Worm (Caenorhabditis elegans): ENCODE data around the gene lad-2.

Gene lad-2

DNA sequence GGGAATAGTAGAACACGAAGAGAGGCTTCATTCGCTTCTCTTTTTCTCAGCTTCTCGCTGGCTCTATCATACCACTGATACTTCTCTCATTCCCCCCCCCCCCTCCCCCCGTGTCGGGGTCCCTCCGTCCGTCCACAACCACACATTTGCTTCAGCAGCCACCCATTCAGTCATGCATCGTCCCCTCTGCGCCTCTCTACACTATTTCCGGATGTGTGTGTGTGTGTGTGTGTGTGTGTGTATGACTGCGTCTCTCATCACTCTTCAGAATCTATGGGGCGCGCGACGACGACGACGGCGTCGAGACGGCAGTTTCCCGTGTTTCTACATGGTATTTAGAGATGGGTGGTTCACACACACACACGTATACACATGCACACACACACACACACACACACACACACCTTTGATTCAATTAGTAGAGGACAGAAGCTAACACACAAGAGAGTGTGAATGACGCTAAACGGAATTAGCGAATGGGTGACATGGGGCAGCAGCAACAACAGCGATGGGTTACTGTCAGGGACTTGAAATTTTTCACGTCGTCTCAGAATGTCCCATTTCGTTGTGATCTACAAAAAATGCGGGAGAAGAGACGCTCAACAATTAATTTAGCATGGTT is 15.1 kb upstream of the lad-2 start (continued):
- TF ChIP-seq ztf-26 (tag; optimal IDR thresholded peaks at IDR 0.05): peak; percentile 0
- TF ChIP-seq ccch-3 (GFP tag; optimal IDR thresholded peaks at IDR 0.05): no peak
- TF ChIP-seq nhr-120 (GFP tag; IDR thresholded peaks at IDR 0.05): no peak
- TF ChIP-seq cebp-1 (GFP tag; IDR thresholded peaks at IDR 0.05): no peak
- TF ChIP-seq cebp-1 (tag; optimal IDR thresholded peaks at IDR 0.05): peak; percentile 70
- no peak for TF ChIP-seq lin-54 (GFP tag; optimal IDR thresholded peaks at IDR 0.05)
- no peak for TF ChIP-seq Y67H2A.10 (GFP tag; conservative IDR thresholded peaks at IDR 0.05)
- TF ChIP-seq somi-1 (GFP tag; optimal IDR thresholded peaks at IDR 0.05): no peak
- no peak for TF ChIP-seq dpff-1 (tag; optimal IDR thresholded peaks at IDR 0.05)
- no peak for TF ChIP-seq unc-62 (GFP tag; optimal IDR thresholded peaks at IDR 0.05)
- peak; percentile 93 for TF ChIP-seq K12H6.12 (tag; optimal IDR thresholded peaks at IDR 0.05)
- TF ChIP-seq T26A5.8 (tag; optimal IDR thresholded peaks at IDR 0.05): no peak
- peak; percentile 64 for TF ChIP-seq hmg-1.2 (GFP tag; IDR thresholded peaks at IDR 0.05)
- TF ChIP-seq gei-17 (GFP tag; optimal IDR thresholded peaks at IDR 0.05): no peak
- no peak for TF ChIP-seq ztf-18 (tag; optimal IDR thresholded peaks at IDR 0.05)
- peak; percentile 9; the same call in 1 of the 2 replicates for TF ChIP-seq K11D2.4 (GFP tag; IDR thresholded peaks at IDR 0.05)
- no peak for TF ChIP-seq C17E4.6 (GFP tag; IDR thresholded peaks at IDR 0.05)
- TF ChIP-seq egrh-3 (GFP tag; IDR thresholded peaks at IDR 0.05): peak; percentile 83
- TF ChIP-seq rcor-1 (GFP tag; IDR thresholded peaks at IDR 0.05): 0 out of 2 replicates have a peak, but pooled peaks have one; percentile 4
- TF ChIP-seq F57C9.4 (tag; optimal IDR thresholded peaks at IDR 0.05): no peak
- no peak for TF ChIP-seq F49E8.2 (tag; optimal IDR thresholded peaks at IDR 0.05; ENCODE audit: insufficient read depth)
- no peak for TF ChIP-seq snpc-1.3 (tag; optimal IDR thresholded peaks at IDR 0.05; ENCODE audit: insufficient read depth)
- no peak for TF ChIP-seq ama-1 (optimal IDR thresholded peaks at IDR 0.05)
- peak in 1 of 2 experiments; percentile 6 for TF ChIP-seq ama-1 (GFP tag; optimal IDR thresholded peaks at IDR 0.05)
- no peak for TF ChIP-seq ZK185.1 (tag; optimal IDR thresholded peaks at IDR 0.05; ENCODE audit: poor library complexity, severe bottlenecking)
- TF ChIP-seq nfya-2 (GFP tag; IDR thresholded peaks at IDR 0.05): no peak
- no peak for TF ChIP-seq cebp-2 (GFP tag; IDR thresholded peaks at IDR 0.05)
- TF ChIP-seq die-1 (tag; optimal IDR thresholded peaks at IDR 0.05): no peak
- TF ChIP-seq hlh-26 (GFP tag; conservative IDR thresholded peaks at IDR 0.05): no peak
- TF ChIP-seq ztf-3 (GFP tag; optimal IDR thresholded peaks at IDR 0.05): peak; percentile 82
- no peak for TF ChIP-seq madf-3 (GFP tag; IDR thresholded peaks at IDR 0.05)
- no peak for TF ChIP-seq F55B11.4 (tag; optimal IDR thresholded peaks at IDR 0.05; ENCODE audit: borderline replicate concordance, insufficient read depth)
- TF ChIP-seq nfyb-1 (GFP tag; IDR thresholded peaks at IDR 0.05): 0 out of 2 replicates have a peak, but pooled peaks have one; percentile 61
- no peak for TF ChIP-seq repo-1 (tag; optimal IDR thresholded peaks at IDR 0.05)
- peak; percentile 57 for TF ChIP-seq ceh-27 (GFP tag; optimal IDR thresholded peaks at IDR 0.05)
- no peak for TF ChIP-seq pbrm-1 (GFP tag; IDR thresholded peaks at IDR 0.05)
- TF ChIP-seq attf-6 (GFP tag; IDR thresholded peaks at IDR 0.05): no peak
- TF ChIP-seq him-1 (tag; optimal IDR thresholded peaks at IDR 0.05): no peak
- TF ChIP-seq zfh-2 (GFP tag; conservative IDR thresholded peaks at IDR 0.05): peak; percentile 97
- peak; percentile 60 for TF ChIP-seq chd-7 (tag; optimal IDR thresholded peaks at IDR 0.05)
- TF ChIP-seq F39B2.1 (GFP tag; IDR thresholded peaks at IDR 0.05): no peak
- no peak for TF ChIP-seq mxl-1 (tag; optimal IDR thresholded peaks at IDR 0.05)
- no peak for TF ChIP-seq B0261.1 (tag; optimal IDR thresholded peaks at IDR 0.05)
- TF ChIP-seq attf-3 (GFP tag; conservative IDR thresholded peaks at IDR 0.05): no peak
- TF ChIP-seq hmg-20 (GFP tag; IDR thresholded peaks at IDR 0.05): no peak
- no peak for TF ChIP-seq madf-8 (GFP tag; conservative IDR thresholded peaks at IDR 0.05)
- TF ChIP-seq snpc-4 (GFP tag; optimal IDR thresholded peaks at IDR 0.05): no peak
- no peak for TF ChIP-seq snpc-4 (tag; optimal IDR thresholded peaks at IDR 0.05)
- no peak for TF ChIP-seq fkh-3 (tag; optimal IDR thresholded peaks at IDR 0.05)
